Fruit fly (Drosophila melanogaster) whole organism, adult: ENCODE results near the gene peg.

Source experiments
- CG11617 ChIP-seq: fragments of 200-800 bp; sonication (Bioruptor generic); optimal IDR thresholded peaks from 2 replicates; lab custom pipeline; 2017; ENCODE audit warnings: mild to moderate bottlenecking, missing biosample characterization, missing genetic modification reagents, missing genetic modification characterization
- CG12768 ChIP-seq: fragments of 200-800 bp; sonication (Bioruptor generic); optimal IDR thresholded peaks from 2 replicates; lab custom pipeline; 2017; ENCODE audit warnings: missing biosample characterization, missing genetic modification characterization, mild to moderate bottlenecking, moderate library complexity, missing genetic modification reagents
- CG14711 ChIP-seq: fragments of 200-800 bp; sonication (Bioruptor generic); optimal IDR thresholded peaks from 2 replicates; lab custom pipeline; 2018; ENCODE audit warnings: missing biosample characterization, mild to moderate bottlenecking, missing genetic modification characterization, moderate library complexity
- CG1620 ChIP-seq: fragments of 200-800 bp; sonication (Bioruptor generic); optimal IDR thresholded peaks from 2 replicates; lab custom pipeline; 2016; ENCODE audit warnings: missing biosample characterization, missing genetic modification characterization
- CG33017 ChIP-seq: fragments of 200-800 bp; sonication (Bioruptor generic); optimal IDR thresholded peaks from 2 replicates; lab custom pipeline; 2018; ENCODE audit warnings: missing biosample characterization, mild to moderate bottlenecking, missing genetic modification characterization, moderate library complexity
- CG5204 ChIP-seq: fragments of 200-800 bp; sonication (Bioruptor generic); optimal IDR thresholded peaks from 2 replicates; lab custom pipeline; 2016; ENCODE audit warnings: missing biosample characterization, missing genetic modification characterization
- CG7045 ChIP-seq: fragments of 200-800 bp; sonication (Bioruptor generic); optimal IDR thresholded peaks from 2 replicates; lab custom pipeline; 2017; ENCODE audit warnings: missing biosample characterization, mild to moderate bottlenecking, missing genetic modification characterization
- CG7101 ChIP-seq: fragments of 200-800 bp; sonication (Bioruptor generic); optimal IDR thresholded peaks from 2 replicates; lab custom pipeline; 2018; ENCODE audit warnings: missing biosample characterization, mild to moderate bottlenecking, missing genetic modification characterization, moderate library complexity
- Clk ChIP-seq: fragments of 200-800 bp; sonication (Bioruptor generic); optimal IDR thresholded peaks from 2 replicates; lab custom pipeline; 2017; ENCODE audit warnings: missing biosample characterization, missing genetic modification characterization
- Crg-1 ChIP-seq: fragments of 200-800 bp; sonication (Bioruptor generic); optimal IDR thresholded peaks from 2 replicates; lab custom pipeline; 2016; ENCODE audit warnings: missing biosample characterization, missing genetic modification characterization
- Hr96 ChIP-seq: fragments of 200-800 bp; sonication (Bioruptor generic); optimal IDR thresholded peaks from 2 replicates; lab custom pipeline; 2016; ENCODE audit warnings: missing biosample characterization, missing genetic modification characterization
- Mnt ChIP-seq: fragments of 200-800 bp; sonication (Bioruptor generic); optimal IDR thresholded peaks from 2 replicates; lab custom pipeline; 2016; ENCODE audit warnings: missing biosample characterization, mild to moderate bottlenecking, missing genetic modification characterization
- bab1 ChIP-seq: fragments of 200-800 bp; sonication (Bioruptor generic); optimal IDR thresholded peaks from 3 replicates; lab custom pipeline; 2019; ENCODE audit warnings: missing biosample characterization, mild to moderate bottlenecking, missing genetic modification characterization, moderate library complexity
- cic ChIP-seq: fragments of 200-800 bp; sonication (Bioruptor generic); optimal IDR thresholded peaks from 2 replicates; lab custom pipeline; 2017; ENCODE audit warnings: missing biosample characterization, mild to moderate bottlenecking, missing genetic modification characterization, moderate library complexity
- cnc ChIP-seq, 2 experiments: fragments of >200 bp; optimal IDR thresholded peaks; 2 replicates each; lab custom pipeline; 2017
- kay ChIP-seq: fragments of 200-800 bp; sonication (Bioruptor generic); peaks from one replicate; lab custom pipeline; 2016; ENCODE audit warnings: missing biosample characterization, missing genetic modification characterization, borderline replicate concordance
- ovo ChIP-seq: fragments of 200-800 bp; sonication (Bioruptor generic); optimal IDR thresholded peaks from 2 replicates; lab custom pipeline; 2016; ENCODE audit warnings: missing biosample characterization, missing genetic modification characterization
- pad ChIP-seq: fragments of 200-800 bp; sonication (Bioruptor generic); optimal IDR thresholded peaks from 3 replicates; lab custom pipeline; 2017; ENCODE audit warnings: missing biosample characterization, missing genetic modification characterization, mild to moderate bottlenecking, moderate library complexity, missing genetic modification reagents
- tj ChIP-seq: fragments of 200-800 bp; sonication (Bioruptor generic); optimal IDR thresholded peaks from 3 replicates; lab custom pipeline; 2017; ENCODE audit warnings: missing biosample characterization, mild to moderate bottlenecking, missing genetic modification characterization, moderate library complexity
- toe ChIP-seq: fragments of 200-800 bp; sonication (Bioruptor generic); optimal IDR thresholded peaks from 2 replicates; lab custom pipeline; 2016; ENCODE audit warnings: missing biosample characterization, missing genetic modification characterization

The peg gene

dm6 chr3R:21046927-21047326 lies 23.0 kb upstream of the peg start, which contains the start of gene CG31207:
CG31207 (minus strand) TSS chr3R:21047027.
- no peak for TF ChIP-seq CG11617 (GFP tag; lab: Kevin White, UChicago)
- no peak for TF ChIP-seq cnc (optimal IDR thresholded peaks at IDR 0.05; lab: Kevin White, UChicago)
- TF ChIP-seq Crg-1 (GFP tag; lab: Kevin White, UChicago) = no peak
- no peak for TF ChIP-seq Clk
- no peak for TF ChIP-seq Mnt (GFP tag; lab: Kevin White, UChicago)

dm6 chr3R:21045742-21046141 lies 21.8 kb upstream of the peg start, which contains the start of gene CG31189:
CG31189 (minus strand) TSS chr3R:21045842.
- TF ChIP-seq Clk (no peak), bab1 (GFP tag; lab: Kevin White, UChicago) (no peak), CG33017 (tag; lab: Kevin White, UChicago) (no peak), CG1620 (GFP tag; lab: Kevin White, UChicago) (no peak), kay (GFP tag; lab: Kevin White, UChicago) (no peak), CG14711 (tag; lab: Kevin White, UChicago) (no peak), Crg-1 (GFP tag; lab: Kevin White, UChicago) (no peak), Hr96 (GFP tag; lab: Kevin White, UChicago) (no peak), ovo (no peak), tj (GFP tag; lab: Kevin White, UChicago) (no peak), CG11617 (GFP tag; lab: Kevin White, UChicago) (no peak), cic (GFP tag; lab: Kevin White, UChicago) (no peak), toe (no peak), CG7045 (GFP tag; lab: Kevin White, UChicago) (no peak), CG5204 (GFP tag; lab: Kevin White, UChicago) (no peak), CG12768 (GFP tag; lab: Kevin White, UChicago) (no peak), pad (GFP tag; lab: Kevin White, UChicago) (no peak), Mnt (GFP tag; lab: Kevin White, UChicago) (no peak), CG7101 (tag; lab: Kevin White, UChicago) (no peak), cnc (optimal IDR thresholded peaks at IDR 0.05; lab: Kevin White, UChicago) (no peak)

DNA sequence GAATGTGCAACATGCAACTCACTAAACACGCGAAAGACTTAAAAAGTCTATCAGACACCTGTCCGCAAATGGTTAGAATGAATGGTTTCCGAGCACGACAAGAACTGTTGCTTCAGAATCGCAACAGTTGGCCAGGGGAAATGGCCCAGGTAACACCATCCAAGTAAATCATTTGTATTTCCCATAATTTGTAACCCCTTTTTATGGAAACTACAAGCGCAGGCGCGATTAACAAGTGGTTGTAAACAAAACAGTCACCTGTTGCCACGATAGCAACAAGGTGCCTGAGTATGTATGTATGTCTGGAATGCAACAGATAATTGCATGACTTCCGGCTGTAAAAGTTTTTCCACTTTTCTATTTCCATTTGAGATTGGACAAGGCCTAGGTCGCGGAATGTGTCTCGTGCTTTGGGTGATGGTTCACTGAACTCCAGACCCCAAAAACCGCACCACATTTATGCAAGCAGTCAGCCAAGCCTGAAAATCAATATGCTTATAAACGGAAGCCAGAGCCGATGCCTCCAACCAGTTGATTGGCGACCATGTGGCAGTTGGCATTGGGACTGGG lies 19.7 kb upstream of the peg start, which contains the start of gene CG12278:
Gene CG12278 (plus strand): TSS at position 520 of the 570 bp plus-strand sequence.
- TF ChIP-seq Mnt (GFP tag; lab: Kevin White, UChicago) (no peak), CG33017 (tag; lab: Kevin White, UChicago) (no peak), pad (GFP tag; lab: Kevin White, UChicago) (peak; percentile 72), bab1 (GFP tag; lab: Kevin White, UChicago) (no peak), CG7101 (tag; lab: Kevin White, UChicago) (no peak), CG1620 (GFP tag; lab: Kevin White, UChicago) (no peak), ovo (no peak)

- no peak for TF ChIP-seq CG12768 (GFP tag; lab: Kevin White, UChicago)
- no peak for TF ChIP-seq Clk
- TF ChIP-seq cnc (optimal IDR thresholded peaks at IDR 0.05; lab: Kevin White, UChicago) = no peak
- no peak for TF ChIP-seq Hr96 (GFP tag; lab: Kevin White, UChicago)
Observed at dm6 chr3R:21042399-21042798, 18.4 kb upstream of the peg start, which contains the start of gene Dhc93AB. Dhc93AB (minus strand) TSS chr3R:21042499.

- TF ChIP-seq tj (GFP tag; lab: Kevin White, UChicago) (no peak), cic (GFP tag; lab: Kevin White, UChicago) (no peak), toe (no peak), CG1620 (GFP tag; lab: Kevin White, UChicago) (no peak), Clk (no peak), bab1 (GFP tag; lab: Kevin White, UChicago) (no peak), CG5204 (GFP tag; lab: Kevin White, UChicago) (no peak), CG7045 (GFP tag; lab: Kevin White, UChicago) (no peak), CG33017 (tag; lab: Kevin White, UChicago) (no peak), CG11617 (GFP tag; lab: Kevin White, UChicago) (no peak), Hr96 (GFP tag; lab: Kevin White, UChicago) (no peak), pad (GFP tag; lab: Kevin White, UChicago) (no peak), CG14711 (tag; lab: Kevin White, UChicago) (no peak), ovo (no peak), Crg-1 (GFP tag; lab: Kevin White, UChicago) (no peak), Mnt (GFP tag; lab: Kevin White, UChicago) (no peak), CG7101 (tag; lab: Kevin White, UChicago) (no peak), kay (GFP tag; lab: Kevin White, UChicago) (no peak), cnc (optimal IDR thresholded peaks at IDR 0.05; lab: Kevin White, UChicago) (no peak)
Observed at dm6 chr3R:21025508-21025907, 1.5 kb upstream of the peg start.

DNA sequence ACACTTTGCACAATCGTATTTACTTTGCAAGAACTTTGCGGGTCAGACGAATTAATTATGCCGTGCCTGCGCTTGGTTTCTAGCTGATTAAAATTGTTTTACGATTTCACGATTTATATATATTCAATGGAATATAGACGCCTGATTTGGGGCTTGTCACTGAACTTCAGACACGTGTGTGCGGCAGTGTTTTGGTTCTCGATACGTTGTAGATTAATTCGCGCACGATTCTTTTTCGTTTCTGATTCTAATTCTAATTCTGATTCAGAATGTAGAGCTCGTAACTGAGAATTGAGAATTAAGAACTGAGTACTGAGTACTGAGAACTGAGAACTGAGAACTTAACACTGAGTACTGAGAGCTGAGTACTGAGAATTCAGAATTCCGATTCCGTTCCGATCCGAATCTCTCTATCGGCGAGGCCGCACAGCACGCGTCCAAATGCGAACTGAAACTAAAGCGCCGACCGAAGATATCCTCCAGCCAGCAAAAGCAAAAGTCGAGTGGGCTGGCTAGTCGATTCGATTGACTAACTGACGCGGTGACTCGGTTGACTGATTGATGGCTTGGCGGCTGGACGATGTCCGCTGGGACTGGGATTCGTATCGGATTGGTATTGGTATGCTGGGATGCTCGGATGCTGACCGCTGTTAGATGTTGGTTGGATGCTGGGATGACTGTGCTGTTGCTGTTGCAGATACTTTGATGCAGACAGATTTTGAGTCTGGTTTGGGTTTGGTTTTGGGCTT lies 1.0 kb downstream of the peg start:
- TF ChIP-seq CG12768 (GFP tag; lab: Kevin White, UChicago) (no peak), cic (GFP tag; lab: Kevin White, UChicago) (peak; percentile 29)
